Fruit fly (Drosophila melanogaster) whole organism, embryonic: ENCODE measurements around the gene CG12766.

Experiments
- Asciz ChIP-seq: fragments of 200-800 bp; sonication (Bioruptor generic); optimal IDR thresholded peaks from 2 replicates; lab custom pipeline; 2017; ENCODE audit warnings: missing biosample characterization, mild to moderate bottlenecking, missing genetic modification characterization, missing genetic modification reagents
- Atf-2 ChIP-seq: fragments of 200-800 bp; sonication (Bioruptor generic); optimal IDR thresholded peaks from 2 replicates; lab custom pipeline; 2016; ENCODE audit warnings: missing biosample characterization, missing genetic modification characterization
- CG10209 ChIP-seq: fragments of 200-800 bp; sonication (Bioruptor generic); optimal IDR thresholded peaks from 3 replicates; lab custom pipeline; 2017; ENCODE audit warnings: missing biosample characterization, mild to moderate bottlenecking, missing genetic modification characterization, missing genetic modification reagents
- CG10543 ChIP-seq: fragments of 200-800 bp; sonication (Bioruptor generic); optimal IDR thresholded peaks from 3 replicates; lab custom pipeline; 2017; ENCODE audit warnings: missing biosample characterization, mild to moderate bottlenecking, missing genetic modification characterization, moderate library complexity
- CG12071 ChIP-seq: fragments of 200-800 bp; sonication (Bioruptor generic); optimal IDR thresholded peaks from 3 replicates; lab custom pipeline; 2018; ENCODE audit warnings: missing biosample characterization, mild to moderate bottlenecking, missing genetic modification characterization
- CG12391 ChIP-seq: fragments of 200-800 bp; sonication (Bioruptor generic); optimal IDR thresholded peaks from 3 replicates; lab custom pipeline; 2018; ENCODE audit warnings: missing biosample characterization, mild to moderate bottlenecking, missing genetic modification characterization, moderate library complexity
- CG1832 ChIP-seq: fragments of 200-800 bp; sonication (Bioruptor generic); optimal IDR thresholded peaks from 2 replicates; lab custom pipeline; 2017; ENCODE audit warnings: missing biosample characterization, mild to moderate bottlenecking, missing genetic modification characterization, inconsistent platforms
- CG18619 ChIP-seq: fragments of 200-800 bp; sonication (Bioruptor generic); optimal IDR thresholded peaks from 3 replicates; lab custom pipeline; 2017; ENCODE audit warnings: missing biosample characterization, mild to moderate bottlenecking, missing genetic modification characterization
- CG2120 ChIP-seq: fragments of 200-800 bp; sonication (Bioruptor generic); optimal IDR thresholded peaks from 3 replicates; lab custom pipeline; 2016; ENCODE audit warnings: missing biosample characterization, missing genetic modification characterization
- CG30403 ChIP-seq: fragments of 200-800 bp; sonication (Bioruptor generic); optimal IDR thresholded peaks from 3 replicates; lab custom pipeline; 2016; ENCODE audit warnings: missing biosample characterization, missing genetic modification characterization
- CG3163 ChIP-seq: fragments of 200-800 bp; sonication (Bioruptor generic); optimal IDR thresholded peaks from 3 replicates; lab custom pipeline; 2016; ENCODE audit warnings: missing biosample characterization, missing genetic modification characterization
- CG32532 ChIP-seq: fragments of 200-800 bp; sonication (Bioruptor generic); IDR thresholded peaks from 2 replicates; pipeline ENCODE4 v1.3.6; 2022; ENCODE audit warnings: missing biosample characterization, missing genetic modification characterization
- CG32767 ChIP-seq: fragments of 200-800 bp; sonication (Bioruptor generic); IDR thresholded peaks from 2 replicates; pipeline ENCODE4 v1.3.6; 2022; ENCODE audit warnings: missing biosample characterization, missing genetic modification characterization
- CG33213 ChIP-seq: fragments of 200-800 bp; sonication (Bioruptor generic); optimal IDR thresholded peaks from 3 replicates; lab custom pipeline; 2016; ENCODE audit warnings: missing biosample characterization, missing genetic modification characterization
- CG3407 ChIP-seq: fragments of 200-800 bp; sonication (Bioruptor generic); optimal IDR thresholded peaks from 2 replicates; lab custom pipeline; 2018; ENCODE audit warnings: missing biosample characterization, mild to moderate bottlenecking, missing genetic modification characterization
- CG4328 ChIP-seq: fragments of 200-800 bp; sonication (Bioruptor generic); optimal IDR thresholded peaks from 3 replicates; lab custom pipeline; 2017; ENCODE audit warnings: missing biosample characterization, missing genetic modification reagents, missing genetic modification characterization
- CG4360 ChIP-seq: fragments of 200-800 bp; sonication (Bioruptor generic); IDR thresholded peaks from 2 replicates; pipeline ENCODE4 v1.3.6; 2022; ENCODE audit warnings: missing biosample characterization, missing genetic modification characterization
- CG4707 ChIP-seq: fragments of 200-800 bp; sonication (Bioruptor generic); optimal IDR thresholded peaks from 2 replicates; lab custom pipeline; 2018; ENCODE audit warnings: missing biosample characterization, mild to moderate bottlenecking, missing genetic modification characterization, moderate library complexity
- CG6791 ChIP-seq: fragments of 200-800 bp; sonication (Bioruptor generic); IDR thresholded peaks from 3 replicates; pipeline ENCODE4 v1.3.6; 2022; ENCODE audit warnings: missing biosample characterization, missing genetic modification characterization; ENCODE audit not compliant: partially characterized antibody
- CG7786 ChIP-seq: fragments of 200-800 bp; sonication (Bioruptor generic); optimal IDR thresholded peaks from 2 replicates; lab custom pipeline; 2016; ENCODE audit warnings: missing biosample characterization, missing genetic modification characterization
- CG9797 ChIP-seq: fragments of 200-800 bp; sonication (Bioruptor generic); optimal IDR thresholded peaks from 3 replicates; lab custom pipeline; 2018; ENCODE audit warnings: missing biosample characterization, mild to moderate bottlenecking, missing genetic modification characterization
- Camta ChIP-seq: fragments of 200-800 bp; sonication (Bioruptor generic); optimal IDR thresholded peaks from 2 replicates; lab custom pipeline; 2016; ENCODE audit warnings: missing biosample characterization, missing genetic modification characterization
- Fer2 ChIP-seq: fragments of 200-800 bp; sonication (Bioruptor generic); optimal IDR thresholded peaks from 2 replicates; lab custom pipeline; 2018; ENCODE audit warnings: missing biosample characterization, mild to moderate bottlenecking, missing genetic modification characterization, moderate library complexity
- HLHmδ ChIP-seq: fragments of 200-800 bp; sonication (Bioruptor generic); optimal IDR thresholded peaks from 2 replicates; lab custom pipeline; 2018; ENCODE audit warnings: missing biosample characterization, mild to moderate bottlenecking, missing genetic modification characterization, moderate library complexity
- Hsf ChIP-seq: fragments of 200-800 bp; sonication (Bioruptor generic); optimal IDR thresholded peaks from 3 replicates; lab custom pipeline; 2016; ENCODE audit warnings: missing biosample characterization, missing genetic modification characterization
- Poxn ChIP-seq: fragments of 200-800 bp; sonication (Bioruptor generic); IDR thresholded peaks from 2 replicates; pipeline ENCODE4 v1.3.6; 2022; ENCODE audit warnings: missing biosample characterization, missing genetic modification characterization
- Rx ChIP-seq: fragments of 200-800 bp; sonication (Bioruptor generic); IDR thresholded peaks from 2 replicates; pipeline ENCODE4 v1.3.6; 2022; ENCODE audit warnings: missing biosample characterization, missing genetic modification characterization
- Spps ChIP-seq: fragments of 200-800 bp; sonication (Bioruptor generic); optimal IDR thresholded peaks from 2 replicates; lab custom pipeline; 2018; ENCODE audit warnings: missing biosample characterization, mild to moderate bottlenecking, missing genetic modification characterization
- Sry-β ChIP-seq: fragments of 200-800 bp; sonication (Bioruptor generic); optimal IDR thresholded peaks from 2 replicates; lab custom pipeline; 2018; ENCODE audit warnings: missing biosample characterization, mild to moderate bottlenecking, missing genetic modification characterization, moderate library complexity
- amos ChIP-seq: fragments of 200-800 bp; sonication (Bioruptor generic); IDR thresholded peaks from 2 replicates; pipeline ENCODE4 v1.3.6; 2022; ENCODE audit warnings: missing biosample characterization, missing genetic modification characterization; ENCODE audit not compliant: partially characterized antibody
- crol ChIP-seq: fragments of 200-800 bp; sonication (Bioruptor generic); IDR thresholded peaks from 2 replicates; pipeline ENCODE4 v1.3.6; 2022; ENCODE audit warnings: missing biosample characterization, missing genetic modification characterization
- da ChIP-seq: fragments of 200-800 bp; sonication (Bioruptor generic); optimal IDR thresholded peaks from 2 replicates; lab custom pipeline; 2016; ENCODE audit warnings: missing biosample characterization, missing genetic modification characterization
- ewg ChIP-seq: fragments of 200-800 bp; sonication (Bioruptor generic); optimal IDR thresholded peaks from 3 replicates; lab custom pipeline; 2017; ENCODE audit warnings: mild to moderate bottlenecking, missing biosample characterization, missing genetic modification reagents, missing genetic modification characterization
- gcm2 ChIP-seq: fragments of 200-800 bp; sonication (Bioruptor generic); optimal IDR thresholded peaks from 2 replicates; lab custom pipeline; 2016; ENCODE audit warnings: missing biosample characterization, missing genetic modification characterization
- gem ChIP-seq: fragments of 200-800 bp; sonication (Bioruptor generic); optimal IDR thresholded peaks from 2 replicates; lab custom pipeline; 2019; ENCODE audit warnings: missing biosample characterization, mild to moderate bottlenecking, missing genetic modification characterization, moderate library complexity
- grau ChIP-seq: fragments of 200-800 bp; optimal IDR thresholded peaks from 3 replicates; lab custom pipeline; 2019; ENCODE audit warnings: missing biosample characterization, mild to moderate bottlenecking, missing genetic modification characterization, moderate library complexity
- gro ChIP-seq: fragments of 200-800 bp; sonication (Bioruptor generic); optimal IDR thresholded peaks from 2 replicates; lab custom pipeline; 2016; ENCODE audit warnings: missing biosample characterization, missing genetic modification characterization
- gsb ChIP-seq: fragments of 200-800 bp; sonication (Bioruptor generic); IDR thresholded peaks from 2 replicates; pipeline ENCODE4 v1.3.6; 2022; ENCODE audit warnings: missing biosample characterization, missing genetic modification characterization
- ham ChIP-seq: fragments of 200-800 bp; sonication (Bioruptor generic); IDR thresholded peaks from 2 replicates; pipeline ENCODE4 v1.3.6; 2022; ENCODE audit warnings: missing biosample characterization, missing genetic modification characterization
- jumu ChIP-seq: fragments of 200-800 bp; sonication (Bioruptor generic); optimal IDR thresholded peaks from 3 replicates; lab custom pipeline; 2016; ENCODE audit warnings: missing biosample characterization, missing genetic modification characterization
- lmd ChIP-seq: fragments of 200-800 bp; sonication (Bioruptor generic); IDR thresholded peaks from 2 replicates; pipeline ENCODE4 v1.3.6; 2022; ENCODE audit warnings: missing biosample characterization, missing genetic modification characterization
- mld ChIP-seq: fragments of 200-800 bp; sonication (Bioruptor generic); IDR thresholded peaks from 3 replicates; pipeline ENCODE4 v1.3.6; 2022; ENCODE audit warnings: missing biosample characterization, missing genetic modification characterization; ENCODE audit not compliant: partially characterized antibody
- p53 ChIP-seq: fragments of 200-800 bp; sonication (Bioruptor generic); optimal IDR thresholded peaks from 2 replicates; lab custom pipeline; 2016; ENCODE audit warnings: missing biosample characterization, missing genetic modification characterization
- pan ChIP-seq, 4 experiments: fragments of >200 bp in 3 of 4; fragments of 200-800 bp in 1 of 4; sonication (Bioruptor generic) in 1 of 4; optimal IDR thresholded peaks in 3 of 4; IDR thresholded peaks in 1 of 4; 2 replicates each; pipeline versions ENCODE4 v1.3.6 to Lab custom; 2017 to 2022; ENCODE audit warnings: missing biosample characterization in 2 of 4, missing genetic modification characterization in 2 of 4, mixed read lengths in 1 of 4
- pita ChIP-seq: fragments of 200-800 bp; sonication (Bioruptor generic); optimal IDR thresholded peaks from 2 replicates; lab custom pipeline; 2017; ENCODE audit warnings: missing biosample characterization, mild to moderate bottlenecking, missing genetic modification characterization
- pum ChIP-seq: fragments of 200-800 bp; sonication (Bioruptor generic); optimal IDR thresholded peaks from 2 replicates; lab custom pipeline; 2016; ENCODE audit warnings: missing biosample characterization, missing genetic modification characterization
- sens ChIP-seq: fragments of 200-800 bp; sonication (Bioruptor generic); peaks from one replicate; lab custom pipeline; 2016; ENCODE audit warnings: missing biosample characterization, missing genetic modification characterization
- ssp ChIP-seq: fragments of 200-800 bp; sonication (Bioruptor generic); IDR thresholded peaks from 2 replicates; pipeline ENCODE4 v1.3.6; 2022; ENCODE audit warnings: missing biosample characterization, missing genetic modification characterization
- tna ChIP-seq: fragments of 200-800 bp; sonication (Bioruptor generic); IDR thresholded peaks from 2 replicates; pipeline ENCODE4 v1.3.6; 2022; ENCODE audit warnings: missing biosample characterization, missing genetic modification characterization; ENCODE audit not compliant: partially characterized antibody
- usp ChIP-seq: fragments of >200 bp; optimal IDR thresholded peaks from 2 replicates; lab custom pipeline; 2017; ENCODE audit warnings: missing biosample characterization, missing genetic modification characterization
- vnd ChIP-seq: fragments of 200-800 bp; sonication (Bioruptor generic); IDR thresholded peaks from 3 replicates; pipeline ENCODE4 v1.3.6; 2022; ENCODE audit warnings: missing biosample characterization, missing genetic modification characterization; ENCODE audit not compliant: partially characterized antibody

Gene CG12766

dm6 chr3L:3898978-3899377 is 40.9 kb downstream of the CG12766 start, which contains the start of gene Ccz1 (continued):
- TF ChIP-seq ham (GFP tag; lab: Robert Waterston, UW) (no peak), crol (GFP tag; lab: Robert Waterston, UW) (no peak), CG9797 (GFP tag; lab: Kevin White, UChicago) (peak; percentile 60), Camta (GFP tag; lab: Kevin White, UChicago) (peak; percentile 79), Asciz (GFP tag; lab: Kevin White, UChicago) (peak; percentile 68), HLHmδ (GFP tag; lab: Kevin White, UChicago) (no peak), amos (no peak), tna (GFP tag; lab: Robert Waterston, UW) (no peak), mld (GFP tag; lab: Robert Waterston, UW) (no peak), Spps (peak; percentile 24), gcm2 (GFP tag; lab: Kevin White, UChicago) (no peak), ssp (no peak), CG7786 (GFP tag; lab: Kevin White, UChicago) (peak; percentile 61), da (peak; percentile 40), CG4360 (GFP tag; lab: Robert Waterston, UW) (no peak), CG12071 (no peak), CG1832 (no peak), pum (GFP tag; lab: Kevin White, UChicago) (peak; percentile 64), Poxn (GFP tag; lab: Robert Waterston, UW) (no peak), CG32767 (GFP tag; lab: Robert Waterston, UW) (no peak), CG2120 (GFP tag; lab: Kevin White, UChicago) (peak; percentile 79), pita (GFP tag; lab: Kevin White, UChicago) (no peak), Fer2 (tag; lab: Kevin White, UChicago) (peak; percentile 25), CG32532 (GFP tag; lab: Robert Waterston, UW) (no peak), vnd (no peak), CG12391 (peak; percentile 58), gro (GFP tag; lab: Kevin White, UChicago) (peak; percentile 57), lmd (GFP tag; lab: Robert Waterston, UW) (no peak), Rx (GFP tag; lab: Robert Waterston, UW) (no peak), gem (peak; percentile 81), Atf-2 (GFP tag; lab: Kevin White, UChicago) (peak; percentile 81), ewg (GFP tag; lab: Kevin White, UChicago) (peak; percentile 67), CG3163 (GFP tag; lab: Kevin White, UChicago) (peak; percentile 57), jumu (GFP tag; lab: Kevin White, UChicago) (peak; percentile 61), CG10209 (peak; percentile 87), CG4707 (peak; percentile 44), CG4328 (GFP tag; lab: Kevin White, UChicago) (peak; percentile 67), gsb (GFP tag; lab: Robert Waterston, UW) (no peak), CG10543 (GFP tag; lab: Kevin White, UChicago) (peak; percentile 87), CG18619 (peak; percentile 71), CG6791 (no peak), usp (GFP tag; lab: Kevin White, UChicago) (no peak), pan (optimal IDR thresholded peaks at IDR 0.05; lab: Kevin White, UChicago) (no peak), pan (GFP tag; optimal IDR thresholded peaks at IDR 0.05 in 1 of 2, IDR thresholded peaks at IDR 0.05 in 1 of 2) (no peak), CG3407 (GFP tag; lab: Kevin White, UChicago) (peak; percentile 74), Hsf (GFP tag; lab: Kevin White, UChicago) (peak; percentile 63), CG30403 (GFP tag; lab: Kevin White, UChicago) (peak; percentile 59), CG33213 (GFP tag; lab: Kevin White, UChicago) (peak; percentile 91), p53 (GFP tag; lab: Kevin White, UChicago) (peak; percentile 42), Sry-β (peak; percentile 6), grau (peak; percentile 47), sens (GFP tag; lab: Kevin White, UChicago) (peak; percentile 90)
